Worm (Caenorhabditis elegans) whole organism, L3 larva: ENCODE data around the gene E04F6.9.

ENCODE experiments used
- aly-2 ChIP-seq: fragments of 150-350 bp; optimal IDR thresholded peaks from 2 replicates; lab custom pipeline; 2014; ENCODE audit warnings: missing biosample characterization, missing genetic modification characterization
- ceh-82 ChIP-seq: fragments of 150-350 bp; optimal IDR thresholded peaks from 2 replicates; lab custom pipeline; 2014; ENCODE audit warnings: missing biosample characterization, missing genetic modification characterization
- mdl-1 ChIP-seq: fragments of 150-350 bp; optimal IDR thresholded peaks from 2 replicates; lab custom pipeline; 2014; ENCODE audit warnings: missing biosample characterization, missing genetic modification characterization
- mml-1 ChIP-seq: fragments of 150-350 bp; sonication (generic microtip); optimal IDR thresholded peaks from 3 replicates; lab custom pipeline; 2014; ENCODE audit warnings: missing biosample characterization, missing genetic modification characterization
- nhr-12 ChIP-seq: fragments of 150-350 bp; optimal IDR thresholded peaks from 2 replicates; lab custom pipeline; 2014; ENCODE audit warnings: missing biosample characterization, missing genetic modification characterization
- nhr-25 ChIP-seq: sonication (generic microtip); optimal IDR thresholded peaks from 2 replicates; lab custom pipeline; 2017; ENCODE audit warnings: missing biosample characterization, missing genetic modification characterization
- nhr-77 ChIP-seq: fragments of 150-350 bp; optimal IDR thresholded peaks from 2 replicates; lab custom pipeline; 2014; ENCODE audit warnings: missing biosample characterization, missing genetic modification characterization
- snpc-4 ChIP-seq: fragments of 150-350 bp; optimal IDR thresholded peaks from 2 replicates; lab custom pipeline; 2014; ENCODE audit warnings: missing biosample characterization, missing genetic modification characterization
- unc-39 ChIP-seq: sonication (generic microtip); optimal IDR thresholded peaks from 4 replicates; lab custom pipeline; 2017; ENCODE audit warnings: missing biosample characterization, missing genetic modification characterization

DNA sequence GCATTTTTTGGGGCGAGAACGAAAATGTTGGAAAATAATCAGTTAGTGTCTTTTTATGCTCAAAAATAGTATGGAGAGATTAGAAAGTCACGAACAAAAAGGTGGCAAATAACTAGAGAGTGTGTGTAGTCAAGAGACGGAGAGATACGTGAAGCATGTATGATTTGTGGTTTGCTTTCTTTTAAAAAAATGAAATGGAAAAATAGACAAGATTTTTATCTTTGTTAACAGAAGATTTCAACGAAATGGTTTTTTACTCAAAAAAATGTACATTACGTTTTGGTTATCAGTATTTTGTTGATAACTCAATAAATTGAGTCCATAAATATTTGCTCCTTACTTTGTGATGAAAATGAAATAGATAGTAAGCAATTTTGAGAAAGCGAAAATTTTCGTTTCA is 3.8 kb downstream of the E04F6.9 start, which contains the start of gene dhs-7:
- no peak for TF ChIP-seq snpc-4 (tag; lab: Kevin White, UChicago)
- TF ChIP-seq nhr-12 (tag; lab: Kevin White, UChicago), result no peak
- TF ChIP-seq nhr-77 (tag; lab: Kevin White, UChicago), result no peak
- TF ChIP-seq mdl-1 (tag; lab: Kevin White, UChicago), result no peak
- no peak for TF ChIP-seq nhr-25 (tag; lab: Kevin White, UChicago)
- no peak for TF ChIP-seq mml-1 (tag; lab: Kevin White, UChicago)
- TF ChIP-seq aly-2 (tag; lab: Kevin White, UChicago), result no peak
- no peak for TF ChIP-seq unc-39 (tag; lab: Kevin White, UChicago)
- no peak for TF ChIP-seq ceh-82 (tag; lab: Kevin White, UChicago)
